Fruit fly (Drosophila melanogaster): ENCODE measurements around the gene Pi3K92E.
A peak's percentile ranks its signal among the peaks of the same experiment; 100 is the strongest.

Gene Pi3K92E

dm6 chr3R:20634674-20635594 lies at the start of gene Pi3K92E, which contains the start of gene Lrrk:
Gene Pi3K92E, minus strand, starts transcription at chr3R:20634732.
Gene Lrrk, plus strand, starts transcription at chr3R:20635480.
- TF ChIP-seq gl (tag; optimal IDR thresholded peaks at IDR 0.05) (no peak), CG34367 (tag; optimal IDR thresholded peaks at IDR 0.05) (peak; percentile 27), CG4496 (GFP tag; IDR thresholded peaks at IDR 0.05) (0 out of 3 replicates have a peak, but pooled peaks have one; percentile 37)

- TF ChIP-seq CG8301 (tag; optimal IDR thresholded peaks at IDR 0.05): no peak
- TF ChIP-seq gl (tag; optimal IDR thresholded peaks at IDR 0.05): no peak
- TF ChIP-seq CG14655 (GFP tag; optimal IDR thresholded peaks at IDR 0.05): no peak
- TF ChIP-seq CG17806 (tag; optimal IDR thresholded peaks at IDR 0.05): no peak
- TF ChIP-seq Pif1A (GFP tag; optimal IDR thresholded peaks at IDR 0.05): no peak
- TF ChIP-seq CG34367 (tag; optimal IDR thresholded peaks at IDR 0.05): no peak
- TF ChIP-seq EcR (GFP tag; optimal IDR thresholded peaks at IDR 0.05): no peak
- TF ChIP-seq CG8159 (tag; optimal IDR thresholded peaks at IDR 0.05): no peak
- no peak for TF ChIP-seq CG10348 (GFP tag; IDR thresholded peaks at IDR 0.05)
- no peak for TF ChIP-seq CG12605 (GFP tag; IDR thresholded peaks at IDR 0.05)
- no peak for TF ChIP-seq fd96Ca (GFP tag; IDR thresholded peaks at IDR 0.05)
- TF ChIP-seq CG9948 (tag; optimal IDR thresholded peaks at IDR 0.05): no peak
- no peak for TF ChIP-seq D1 (tag; optimal IDR thresholded peaks at IDR 0.05)
- TF ChIP-seq CG13204 (GFP tag; optimal IDR thresholded peaks at IDR 0.05): no peak
- TF ChIP-seq Pif1B (GFP tag; optimal IDR thresholded peaks at IDR 0.05): no peak
- TF ChIP-seq CG32121 (GFP tag; IDR thresholded peaks at IDR 0.05): no peak
Measured at dm6 chr3R:20677251-20677650, 42.7 kb upstream of the Pi3K92E start, which contains the start of gene CG4000. Gene CG4000, minus strand, starts transcription at chr3R:20677351.

- no peak for TF ChIP-seq CG4496 (GFP tag; IDR thresholded peaks at IDR 0.05)
- TF ChIP-seq gl (tag; optimal IDR thresholded peaks at IDR 0.05): no peak
- TF ChIP-seq CG8159 (tag; optimal IDR thresholded peaks at IDR 0.05): no peak
- no peak for TF ChIP-seq CG10348 (GFP tag; IDR thresholded peaks at IDR 0.05)
- TF ChIP-seq Pif1A (GFP tag; optimal IDR thresholded peaks at IDR 0.05): no peak
- TF ChIP-seq fd96Ca (GFP tag; IDR thresholded peaks at IDR 0.05): no peak
- TF ChIP-seq D1 (tag; optimal IDR thresholded peaks at IDR 0.05): no peak
- no peak for TF ChIP-seq CG14655 (GFP tag; optimal IDR thresholded peaks at IDR 0.05)
- TF ChIP-seq CG17806 (tag; optimal IDR thresholded peaks at IDR 0.05): no peak
Measured at dm6 chr3R:20675772-20676171, 41.2 kb upstream of the Pi3K92E start.

dm6 chr3R:20669040-20669621 lies 34.6 kb upstream of the Pi3K92E start, which contains the start of gene Cpr92F:
Gene Cpr92F, plus strand, starts transcription at chr3R:20669571.
- TF ChIP-seq CG32121 (GFP tag; IDR thresholded peaks at IDR 0.05) (no peak), fd96Ca (GFP tag; IDR thresholded peaks at IDR 0.05) (0 out of 3 replicates have a peak, but pooled peaks have one; percentile 12)

- TF ChIP-seq CG17806 (tag; optimal IDR thresholded peaks at IDR 0.05) (no peak), D1 (tag; optimal IDR thresholded peaks at IDR 0.05) (no peak)
Measured at dm6 chr3R:20659804-20660203, 25.3 kb upstream of the Pi3K92E start, which contains the start of gene Nep4. Gene Nep4, minus strand, starts transcription at chr3R:20659904.

- TF ChIP-seq CG4496 (GFP tag; IDR thresholded peaks at IDR 0.05) (peak; percentile 60), Ets98B (GFP tag; IDR thresholded peaks at IDR 0.05) (peak; percentile 69), CG8301 (tag; optimal IDR thresholded peaks at IDR 0.05) (no peak), Snoo (tag; optimal IDR thresholded peaks at IDR 0.05) (no peak), CG32121 (GFP tag; IDR thresholded peaks at IDR 0.05) (peak; percentile 77), gl (tag; optimal IDR thresholded peaks at IDR 0.05) (no peak), rn (GFP tag; IDR thresholded peaks at IDR 0.05) (no peak), fd96Ca (GFP tag; IDR thresholded peaks at IDR 0.05) (peak; percentile 81), CG9948 (tag; optimal IDR thresholded peaks at IDR 0.05) (no peak)
Measured at dm6 chr3R:20656649-20657048, 22.1 kb upstream of the Pi3K92E start.

- no peak for TF ChIP-seq CG9948 (tag; optimal IDR thresholded peaks at IDR 0.05)
- TF ChIP-seq CG13204 (GFP tag; optimal IDR thresholded peaks at IDR 0.05): no peak
- TF ChIP-seq CG17806 (tag; optimal IDR thresholded peaks at IDR 0.05): no peak
- no peak for TF ChIP-seq CG8301 (tag; optimal IDR thresholded peaks at IDR 0.05)
- no peak for TF ChIP-seq CG10348 (GFP tag; IDR thresholded peaks at IDR 0.05)
- no peak for TF ChIP-seq gl (tag; optimal IDR thresholded peaks at IDR 0.05)
- TF ChIP-seq CG32121 (GFP tag; IDR thresholded peaks at IDR 0.05): no peak
- TF ChIP-seq Ets98B (GFP tag; IDR thresholded peaks at IDR 0.05): no peak
Measured at dm6 chr3R:20652350-20652749, 17.8 kb upstream of the Pi3K92E start, which contains the start of gene GluRIID. Gene GluRIID, minus strand, starts transcription at chr3R:20652450.
